Fruit fly (Drosophila melanogaster) Kc167 (cell line): ENCODE results near the gene Hex-A.

Experiments
- Myc ChIP-seq: fragments of >200 bp; optimal IDR thresholded peaks from 2 replicates; lab custom pipeline; 2017; ENCODE audit warnings: missing external identifiers
- Sin3A ChIP-seq: fragments of >200 bp; optimal IDR thresholded peaks from 2 replicates; lab custom pipeline; 2018; ENCODE audit warnings: missing external identifiers
- h ChIP-seq: fragments of >200 bp; optimal IDR thresholded peaks from 3 replicates; lab custom pipeline; 2018; ENCODE audit warnings: missing external identifiers
- insv ChIP-seq: fragments of >200 bp; optimal IDR thresholded peaks from 3 replicates; lab custom pipeline; 2018; ENCODE audit warnings: missing external identifiers
- psq ChIP-seq: fragments of >200 bp; optimal IDR thresholded peaks from 2 replicates; lab custom pipeline; 2017; ENCODE audit warnings: missing external identifiers
- ttk ChIP-seq: sonication (Bioruptor generic); optimal IDR thresholded peaks from 2 replicates; lab custom pipeline; 2017; ENCODE audit warnings: missing external identifiers

- no peak for TF ChIP-seq Myc (lab: Kevin White, UChicago)
- no peak for TF ChIP-seq psq (lab: Kevin White, UChicago)
- TF ChIP-seq insv (lab: Kevin White, UChicago) = no peak
- TF ChIP-seq h = no peak
- TF ChIP-seq ttk = no peak
- no peak for TF ChIP-seq Sin3A
Measured at dm6 chrX:9594446-9594845, 9.0 kb downstream of the Hex-A start.
